Fruit fly (Drosophila melanogaster): ENCODE data around the gene Tmtc2.

The Tmtc2 gene

dm6 chr2L:895448-895847, 27.1 kb upstream of the Tmtc2 start:
- TF ChIP-seq CG15710 (tag; optimal IDR thresholded peaks at IDR 0.05) (peak; percentile 49), CG10348 (GFP tag; IDR thresholded peaks at IDR 0.05) (no peak)

dm6 chr2L:897124-897523, 25.5 kb upstream of the Tmtc2 start:
- no peak for TF ChIP-seq CG8159 (tag; optimal IDR thresholded peaks at IDR 0.05)

dm6 chr2L:898316-898715, 24.3 kb upstream of the Tmtc2 start, which contains the start of gene Lsp1beta:
TSS of gene Lsp1beta (plus strand) at chr2L:898500.
- TF ChIP-seq fd96Ca (GFP tag; IDR thresholded peaks at IDR 0.05): no peak
- no peak for TF ChIP-seq CG12605 (GFP tag; IDR thresholded peaks at IDR 0.05)
- no peak for TF ChIP-seq rn (GFP tag; IDR thresholded peaks at IDR 0.05)
- no peak for TF ChIP-seq Pif1B (GFP tag; optimal IDR thresholded peaks at IDR 0.05)
- no peak for TF ChIP-seq CG9948 (tag; optimal IDR thresholded peaks at IDR 0.05)

- no peak for TF ChIP-seq CG10348 (GFP tag; IDR thresholded peaks at IDR 0.05)
- TF ChIP-seq CG12605 (GFP tag; IDR thresholded peaks at IDR 0.05): no peak
- no peak for TF ChIP-seq CG9948 (tag; optimal IDR thresholded peaks at IDR 0.05)
- TF ChIP-seq CG8301 (tag; optimal IDR thresholded peaks at IDR 0.05): no peak
- no peak for TF ChIP-seq CG15710 (tag; optimal IDR thresholded peaks at IDR 0.05)
- no peak for TF ChIP-seq Pif1A (GFP tag; optimal IDR thresholded peaks at IDR 0.05)
- no peak for TF ChIP-seq CG17806 (tag; optimal IDR thresholded peaks at IDR 0.05)
- TF ChIP-seq CG34367 (tag; optimal IDR thresholded peaks at IDR 0.05): no peak
- TF ChIP-seq CG32121 (GFP tag; IDR thresholded peaks at IDR 0.05): no peak
- TF ChIP-seq Ets98B (GFP tag; IDR thresholded peaks at IDR 0.05): no peak
- TF ChIP-seq Snoo (tag; optimal IDR thresholded peaks at IDR 0.05): no peak
- no peak for TF ChIP-seq CG4496 (GFP tag; IDR thresholded peaks at IDR 0.05)
- TF ChIP-seq CG14655 (GFP tag; optimal IDR thresholded peaks at IDR 0.05): no peak
These were observed 18.8 kb upstream of the Tmtc2 start for dm6 chr2L:903748-904147.

dm6 chr2L:913850-914391, 8.7 kb upstream of the Tmtc2 start, which contains the start of gene GluRIIC:
TSS of gene GluRIIC (plus strand) at chr2L:914086.
- no peak for TF ChIP-seq fd96Ca (GFP tag; IDR thresholded peaks at IDR 0.05)
- no peak for TF ChIP-seq D1 (tag; optimal IDR thresholded peaks at IDR 0.05)
- no peak for TF ChIP-seq CG13204 (GFP tag; optimal IDR thresholded peaks at IDR 0.05)
- TF ChIP-seq EcR (GFP tag; optimal IDR thresholded peaks at IDR 0.05): no peak
- no peak for TF ChIP-seq gl (tag; optimal IDR thresholded peaks at IDR 0.05)
- no peak for TF ChIP-seq CG8301 (tag; optimal IDR thresholded peaks at IDR 0.05)
- no peak for TF ChIP-seq CG9948 (tag; optimal IDR thresholded peaks at IDR 0.05)
- TF ChIP-seq CG14655 (GFP tag; optimal IDR thresholded peaks at IDR 0.05): no peak
- no peak for TF ChIP-seq Snoo (tag; optimal IDR thresholded peaks at IDR 0.05)
- TF ChIP-seq Pif1B (GFP tag; optimal IDR thresholded peaks at IDR 0.05): no peak
- no peak for TF ChIP-seq Pif1A (GFP tag; optimal IDR thresholded peaks at IDR 0.05)
- TF ChIP-seq Ets98B (GFP tag; IDR thresholded peaks at IDR 0.05): no peak
- TF ChIP-seq CG34367 (tag; optimal IDR thresholded peaks at IDR 0.05): no peak
- no peak for TF ChIP-seq CG8159 (tag; optimal IDR thresholded peaks at IDR 0.05)
- no peak for TF ChIP-seq CG4496 (GFP tag; IDR thresholded peaks at IDR 0.05)
- no peak for TF ChIP-seq CG12605 (GFP tag; IDR thresholded peaks at IDR 0.05)

- no peak for TF ChIP-seq CG15710 (tag; optimal IDR thresholded peaks at IDR 0.05)
- TF ChIP-seq CG12605 (GFP tag; IDR thresholded peaks at IDR 0.05): peak; percentile 83
- TF ChIP-seq gl (tag; optimal IDR thresholded peaks at IDR 0.05): no peak
- TF ChIP-seq fd96Ca (GFP tag; IDR thresholded peaks at IDR 0.05): no peak
- no peak for TF ChIP-seq Pif1B (GFP tag; optimal IDR thresholded peaks at IDR 0.05)
- no peak for TF ChIP-seq EcR (GFP tag; optimal IDR thresholded peaks at IDR 0.05)
- no peak for TF ChIP-seq D1 (tag; optimal IDR thresholded peaks at IDR 0.05)
These were observed 3.9 kb upstream of the Tmtc2 start for dm6 chr2L:918738-919137.

dm6 chr2L:936922-937321, 14.3 kb downstream of the Tmtc2 start:
- peak; percentile 0 for TF ChIP-seq CG14655 (GFP tag; optimal IDR thresholded peaks at IDR 0.05)
- 0 out of 3 replicates have a peak, but pooled peaks have one; percentile 29 for TF ChIP-seq CG4496 (GFP tag; IDR thresholded peaks at IDR 0.05)
- no peak for TF ChIP-seq fd96Ca (GFP tag; IDR thresholded peaks at IDR 0.05)
- no peak for TF ChIP-seq D1 (tag; optimal IDR thresholded peaks at IDR 0.05)
- no peak for TF ChIP-seq EcR (GFP tag; optimal IDR thresholded peaks at IDR 0.05)
- TF ChIP-seq CG17806 (tag; optimal IDR thresholded peaks at IDR 0.05): no peak
- TF ChIP-seq CG13204 (GFP tag; optimal IDR thresholded peaks at IDR 0.05): no peak
- TF ChIP-seq Pif1B (GFP tag; optimal IDR thresholded peaks at IDR 0.05): no peak
- no peak for TF ChIP-seq CG32121 (GFP tag; IDR thresholded peaks at IDR 0.05)
- peak; percentile 21 for TF ChIP-seq CG15710 (tag; optimal IDR thresholded peaks at IDR 0.05)

dm6 chr2L:963863-964262, 41.3 kb downstream of the Tmtc2 start:
- no peak for TF ChIP-seq Pif1B (GFP tag; optimal IDR thresholded peaks at IDR 0.05)
- no peak for TF ChIP-seq EcR (GFP tag; optimal IDR thresholded peaks at IDR 0.05)
- no peak for TF ChIP-seq CG34367 (tag; optimal IDR thresholded peaks at IDR 0.05)
- no peak for TF ChIP-seq CG17806 (tag; optimal IDR thresholded peaks at IDR 0.05)
- TF ChIP-seq CG13204 (GFP tag; optimal IDR thresholded peaks at IDR 0.05): no peak
- no peak for TF ChIP-seq Pif1A (GFP tag; optimal IDR thresholded peaks at IDR 0.05)
- TF ChIP-seq CG8301 (tag; optimal IDR thresholded peaks at IDR 0.05): no peak
- TF ChIP-seq CG32121 (GFP tag; IDR thresholded peaks at IDR 0.05): no peak
- TF ChIP-seq CG12605 (GFP tag; IDR thresholded peaks at IDR 0.05): no peak
- 0 out of 2 replicates have a peak, but pooled peaks have one; percentile 8 for TF ChIP-seq Ets98B (GFP tag; IDR thresholded peaks at IDR 0.05)
- TF ChIP-seq D1 (tag; optimal IDR thresholded peaks at IDR 0.05): no peak
- no peak for TF ChIP-seq CG15710 (tag; optimal IDR thresholded peaks at IDR 0.05)
- peak; percentile 4 for TF ChIP-seq CG8159 (tag; optimal IDR thresholded peaks at IDR 0.05)
- peak; percentile 14 for TF ChIP-seq CG14655 (GFP tag; optimal IDR thresholded peaks at IDR 0.05)
- TF ChIP-seq rn (GFP tag; IDR thresholded peaks at IDR 0.05): no peak
- TF ChIP-seq fd96Ca (GFP tag; IDR thresholded peaks at IDR 0.05): peak; percentile 5; the same call in 1 of the 3 replicates
- 0 out of 3 replicates have a peak, but pooled peaks have one; percentile 25 for TF ChIP-seq CG4496 (GFP tag; IDR thresholded peaks at IDR 0.05)
- TF ChIP-seq gl (tag; optimal IDR thresholded peaks at IDR 0.05): no peak
- no peak for TF ChIP-seq CG10348 (GFP tag; IDR thresholded peaks at IDR 0.05)
- TF ChIP-seq CG9948 (tag; optimal IDR thresholded peaks at IDR 0.05): no peak
- TF ChIP-seq Snoo (tag; optimal IDR thresholded peaks at IDR 0.05): no peak
